Fruit fly (Drosophila melanogaster): ENCODE measurements around the gene RASSF8.

Gene RASSF8

dm6 chr3R:25626625-25627275 is 34.8 kb upstream of the RASSF8 start, which contains the start of gene Ssadh:
Gene Ssadh, minus strand, starts transcription at chr3R:25626924.
- TF ChIP-seq Dif (GFP tag; optimal IDR thresholded peaks at IDR 0.05; ENCODE audit: partially characterized antibody) (peak; percentile 84), dsf (GFP tag; optimal IDR thresholded peaks at IDR 0.05; ENCODE audit: borderline replicate concordance) (no peak), Vsx2 (GFP tag; optimal IDR thresholded peaks at IDR 0.05; ENCODE audit: partially characterized antibody) (peak; percentile 21), dl (GFP tag; optimal IDR thresholded peaks at IDR 0.05; ENCODE audit: insufficient read depth in 1 of 2, partially characterized antibody in 2 of 2) (peak in 1 of 2 experiments; percentile 28), dmrt93B (GFP tag; optimal IDR thresholded peaks at IDR 0.05) (no peak), Myc (optimal IDR thresholded peaks at IDR 0.05) (peak; percentile 19)

- no peak for TF ChIP-seq dl (GFP tag; optimal IDR thresholded peaks at IDR 0.05; ENCODE audit: insufficient read depth in 1 of 2, partially characterized antibody in 2 of 2)
- TF ChIP-seq dsf (GFP tag; optimal IDR thresholded peaks at IDR 0.05; ENCODE audit: borderline replicate concordance) = no peak
- TF ChIP-seq HLH106 (tag; optimal IDR thresholded peaks at IDR 0.05) = no peak
- no peak for TF ChIP-seq lola (GFP tag; optimal IDR thresholded peaks at IDR 0.05)
- no peak for TF ChIP-seq Hr83 (GFP tag; optimal IDR thresholded peaks at IDR 0.05; ENCODE audit: poor library complexity, severe bottlenecking)
- no peak for TF ChIP-seq br (GFP tag; optimal IDR thresholded peaks at IDR 0.05)
Observed at dm6 chr3R:25628657-25629056, 32.9 kb upstream of the RASSF8 start.

dm6 chr3R:25630541-25630940 is 31.1 kb upstream of the RASSF8 start:
- TF ChIP-seq Hnf4 (GFP tag; optimal IDR thresholded peaks at IDR 0.05) (no peak), dsf (GFP tag; optimal IDR thresholded peaks at IDR 0.05; ENCODE audit: borderline replicate concordance) (no peak), rgr (GFP tag; optimal IDR thresholded peaks at IDR 0.05) (no peak)

- TF ChIP-seq CG9705 (GFP tag; optimal IDR thresholded peaks at IDR 0.05) (no peak), woc (GFP tag; optimal IDR thresholded peaks at IDR 0.05) (peak; percentile 23), jim (GFP tag; optimal IDR thresholded peaks at IDR 0.05) (no peak), sage (GFP tag; optimal IDR thresholded peaks at IDR 0.05) (no peak), sv (GFP tag; optimal IDR thresholded peaks at IDR 0.05) (peak; percentile 51), Jra (GFP tag; optimal IDR thresholded peaks at IDR 0.05) (no peak), Hr83 (GFP tag; optimal IDR thresholded peaks at IDR 0.05; ENCODE audit: poor library complexity, severe bottlenecking) (no peak), tai (GFP tag; optimal IDR thresholded peaks at IDR 0.05) (no peak), Vsx2 (GFP tag; optimal IDR thresholded peaks at IDR 0.05; ENCODE audit: partially characterized antibody) (no peak), psq (GFP tag; optimal IDR thresholded peaks at IDR 0.05) (peak; percentile 11), CrebA (GFP tag; optimal IDR thresholded peaks at IDR 0.05; ENCODE audit: borderline replicate concordance) (no peak), rgr (GFP tag; optimal IDR thresholded peaks at IDR 0.05) (peak; percentile 56), lola (GFP tag; optimal IDR thresholded peaks at IDR 0.05) (no peak), CG32264 (GFP tag; optimal IDR thresholded peaks at IDR 0.05) (no peak), usp (GFP tag; optimal IDR thresholded peaks at IDR 0.05) (no peak), N (GFP tag; optimal IDR thresholded peaks at IDR 0.05) (no peak), Hnf4 (GFP tag; optimal IDR thresholded peaks at IDR 0.05) (peak; percentile 17), pan (optimal IDR thresholded peaks at IDR 0.05) (no peak), GATAd (GFP tag; optimal IDR thresholded peaks at IDR 0.05) (no peak), Dif (GFP tag; optimal IDR thresholded peaks at IDR 0.05; ENCODE audit: partially characterized antibody) (no peak), Hr78 (GFP tag; optimal IDR thresholded peaks at IDR 0.05) (no peak), br (GFP tag; optimal IDR thresholded peaks at IDR 0.05) (peak; percentile 52), Abd-B (GFP tag; optimal IDR thresholded peaks at IDR 0.05) (no peak), fru (GFP tag; optimal IDR thresholded peaks at IDR 0.05) (peak; percentile 59), Myc (optimal IDR thresholded peaks at IDR 0.05) (no peak), ey (GFP tag; optimal IDR thresholded peaks at IDR 0.05) (peak; percentile 54), dmrt93B (GFP tag; optimal IDR thresholded peaks at IDR 0.05) (peak; percentile 23), dsf (GFP tag; optimal IDR thresholded peaks at IDR 0.05; ENCODE audit: borderline replicate concordance) (no peak), brk (GFP tag; optimal IDR thresholded peaks at IDR 0.05) (no peak), Sp1 (GFP tag; optimal IDR thresholded peaks at IDR 0.05) (peak; percentile 47), HLH106 (tag; optimal IDR thresholded peaks at IDR 0.05) (peak; percentile 56), foxo (GFP tag; optimal IDR thresholded peaks at IDR 0.05) (peak in 1 of 2 experiments; percentile 65), OdsH (GFP tag; optimal IDR thresholded peaks at IDR 0.05) (peak; percentile 39), Rel (GFP tag; optimal IDR thresholded peaks at IDR 0.05) (no peak), Rel (tag; optimal IDR thresholded peaks at IDR 0.05) (no peak), Dfd (GFP tag; optimal IDR thresholded peaks at IDR 0.05) (no peak), Mio (GFP tag; optimal IDR thresholded peaks at IDR 0.05) (no peak), dl (GFP tag; optimal IDR thresholded peaks at IDR 0.05; ENCODE audit: insufficient read depth in 1 of 2, partially characterized antibody in 2 of 2) (no peak), h (GFP tag; optimal IDR thresholded peaks at IDR 0.05) (peak; percentile 68)
Observed at dm6 chr3R:25631079-25631478, 30.5 kb upstream of the RASSF8 start.
